Fruit fly (Drosophila melanogaster): ENCODE data around the gene EMC2A.

EMC2A gene

DNA sequence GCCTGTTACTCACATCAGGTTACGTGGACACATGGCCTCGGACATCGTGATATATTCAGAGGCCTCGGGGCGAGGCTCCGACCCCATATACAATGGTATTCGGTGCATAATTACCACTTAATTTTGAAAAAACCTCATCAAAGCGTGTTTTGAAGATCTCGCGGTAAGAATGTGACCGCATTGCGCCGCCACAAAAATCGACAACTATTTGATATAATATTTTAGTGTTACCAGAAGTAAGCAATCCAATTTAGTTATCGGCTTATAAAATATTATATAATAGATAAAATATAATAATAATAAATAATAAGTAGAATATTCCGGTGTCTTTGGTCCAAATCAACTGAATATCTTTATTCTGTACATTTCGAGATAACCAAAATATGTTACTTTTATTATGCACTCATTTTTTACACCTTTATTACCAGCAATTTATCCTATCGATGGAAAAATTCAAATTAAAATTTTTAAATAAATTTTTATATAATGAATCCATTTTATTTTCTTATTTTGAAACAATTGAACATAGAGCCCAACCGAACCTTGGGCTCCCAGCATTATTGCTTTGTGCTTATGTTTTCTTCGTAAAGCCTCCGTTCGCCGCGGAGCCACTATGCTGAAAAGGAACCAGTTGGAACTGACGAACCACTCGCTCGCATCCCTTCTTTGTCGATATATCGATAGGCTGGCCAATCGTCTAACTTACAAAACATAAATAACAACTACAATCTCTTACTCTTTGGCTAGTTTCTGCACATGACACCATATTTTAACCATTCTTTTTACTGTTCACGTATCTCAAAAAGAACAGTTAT lies 44.3 kb upstream of the EMC2A start, which contains the start of the genes CG18213 and Trm7-32 (continued):
- TF ChIP-seq otp (GFP tag; IDR thresholded peaks at IDR 0.05) (no peak), emc (GFP tag; optimal IDR thresholded peaks at IDR 0.05) (no peak), CG3726 (GFP tag; IDR thresholded peaks at IDR 0.05) (no peak), sug (tag; optimal IDR thresholded peaks at IDR 0.05) (no peak), NFAT (GFP tag; IDR thresholded peaks at IDR 0.05) (no peak), CG7556 (GFP tag; optimal IDR thresholded peaks at IDR 0.05) (no peak), CG2202 (tag; optimal IDR thresholded peaks at IDR 0.05) (no peak), Sox100B (GFP tag; optimal IDR thresholded peaks at IDR 0.05) (peak; percentile 1), p53 (GFP tag; optimal IDR thresholded peaks at IDR 0.05) (no peak), phol (tag; optimal IDR thresholded peaks at IDR 0.05) (no peak), dmrt99B (tag; optimal IDR thresholded peaks at IDR 0.05) (no peak), bbx (GFP tag; IDR thresholded peaks at IDR 0.05; ENCODE audit: partially characterized antibody) (peak; percentile 89), CG12104 (GFP tag; optimal IDR thresholded peaks at IDR 0.05) (peak; percentile 9), chn (GFP tag; optimal IDR thresholded peaks at IDR 0.05) (no peak), CG1233 (GFP tag; optimal IDR thresholded peaks at IDR 0.05) (no peak), nerfin-2 (GFP tag; IDR thresholded peaks at IDR 0.05; ENCODE audit: partially characterized antibody) (peak; percentile 36; the same call in 1 of the 2 replicates), Neu2 (GFP tag; optimal IDR thresholded peaks at IDR 0.05; ENCODE audit: borderline replicate concordance) (no peak), peb (GFP tag; IDR thresholded peaks at IDR 0.05) (no peak), eyg (GFP tag; optimal IDR thresholded peaks at IDR 0.05) (no peak), ara (GFP tag; IDR thresholded peaks at IDR 0.05) (no peak), Mrtf (GFP tag; IDR thresholded peaks at IDR 0.05) (no peak), rib (GFP tag; IDR thresholded peaks at IDR 0.05) (no peak), wor (GFP tag; IDR thresholded peaks at IDR 0.05) (no peak), fu2 (GFP tag; optimal IDR thresholded peaks at IDR 0.05) (no peak), chm (GFP tag; IDR thresholded peaks at IDR 0.05) (no peak), Hmx (GFP tag; optimal IDR thresholded peaks at IDR 0.05) (no peak), Atf6 (GFP tag; IDR thresholded peaks at IDR 0.05) (no peak), CG32767 (GFP tag; IDR thresholded peaks at IDR 0.05) (no peak), grau (tag; optimal IDR thresholded peaks at IDR 0.05) (no peak), Kr (GFP tag; optimal IDR thresholded peaks at IDR 0.05) (no peak), dysf (GFP tag; IDR thresholded peaks at IDR 0.05) (no peak), Asciz (GFP tag; optimal IDR thresholded peaks at IDR 0.05) (no peak), CG34376 (GFP tag; optimal IDR thresholded peaks at IDR 0.05) (no peak), Jarid2 (GFP tag; optimal IDR thresholded peaks at IDR 0.05) (no peak), CG6654 (GFP tag; optimal IDR thresholded peaks at IDR 0.05) (no peak), Tbp (GFP tag; optimal IDR thresholded peaks at IDR 0.05) (no peak), chif (GFP tag; optimal IDR thresholded peaks at IDR 0.05) (no peak), Deaf1 (tag; optimal IDR thresholded peaks at IDR 0.05) (no peak), BEAF-32 (GFP tag; optimal IDR thresholded peaks at IDR 0.05) (peak; percentile 78), fd102C (GFP tag; optimal IDR thresholded peaks at IDR 0.05) (no peak), CG7745 (tag; optimal IDR thresholded peaks at IDR 0.05) (no peak), pfk (GFP tag; optimal IDR thresholded peaks at IDR 0.05) (no peak), Dek (tag; optimal IDR thresholded peaks at IDR 0.05) (no peak), D19B (GFP tag; optimal IDR thresholded peaks at IDR 0.05) (no peak), CG17385 (GFP tag; optimal IDR thresholded peaks at IDR 0.05) (no peak), CG4328 (GFP tag; optimal IDR thresholded peaks at IDR 0.05) (no peak), zen (tag; optimal IDR thresholded peaks at IDR 0.05) (no peak), Lhr (GFP tag; optimal IDR thresholded peaks at IDR 0.05) (no peak), CrebB (tag; optimal IDR thresholded peaks at IDR 0.05) (no peak), BtbVII (GFP tag; optimal IDR thresholded peaks at IDR 0.05) (no peak)
